Fruit fly (Drosophila melanogaster): ENCODE results near the gene mtd.

The mtd gene

dm6 chr3R:5256462-5257146 is 93.6 kb downstream of the mtd start, which contains the start of the genes Enoph and Hph (continued):
- TF ChIP-seq insv (GFP tag; optimal IDR thresholded peaks at IDR 0.05) (peak in 1 of 2 experiments; percentile 30), Rfx (GFP tag; IDR thresholded peaks at IDR 0.05) (peak; percentile 64), zen2 (GFP tag; IDR thresholded peaks at IDR 0.05; ENCODE audit: partially characterized antibody) (peak; percentile 39; the same call in 1 of the 3 replicates), mld (GFP tag; IDR thresholded peaks at IDR 0.05; ENCODE audit: partially characterized antibody) (peak; percentile 48; the same call in 1 of the 3 replicates), ewg (GFP tag; optimal IDR thresholded peaks at IDR 0.05) (peak; percentile 31), pum (GFP tag; optimal IDR thresholded peaks at IDR 0.05) (peak; percentile 34), gcm (GFP tag; optimal IDR thresholded peaks at IDR 0.05) (peak; percentile 41), ttk (GFP tag; IDR thresholded peaks at IDR 0.05) (no peak; the same call in 1 of the 2 replicates), repo (GFP tag; optimal IDR thresholded peaks at IDR 0.05) (peak; percentile 22), Chrac-16 (GFP tag; optimal IDR thresholded peaks at IDR 0.05) (peak; percentile 64), CG5245 (GFP tag; optimal IDR thresholded peaks at IDR 0.05) (peak; percentile 38), CG10959 (GFP tag; IDR thresholded peaks at IDR 0.05) (no peak), Bteb2 (GFP tag; optimal IDR thresholded peaks at IDR 0.05) (peak; percentile 20), CG17568 (GFP tag; optimal IDR thresholded peaks at IDR 0.05) (no peak), E2f2 (GFP tag; IDR thresholded peaks at IDR 0.05) (peak; percentile 52; the same call in 1 of the 2 replicates), Mes4 (GFP tag; optimal IDR thresholded peaks at IDR 0.05) (peak; percentile 15), HLH4C (GFP tag; IDR thresholded peaks at IDR 0.05; ENCODE audit: partially characterized antibody) (peak; percentile 81), H15 (GFP tag; IDR thresholded peaks at IDR 0.05) (no peak), CG11247 (GFP tag; IDR thresholded peaks at IDR 0.05) (no peak), sens-2 (GFP tag; IDR thresholded peaks at IDR 0.05) (no peak), Nf-YB (GFP tag; optimal IDR thresholded peaks at IDR 0.05) (no peak), CG11695 (GFP tag; IDR thresholded peaks at IDR 0.05) (0 out of 3 replicates have a peak, but pooled peaks have one; percentile 42), hkb (optimal IDR thresholded peaks at IDR 0.05) (no peak), hkb (GFP tag; IDR thresholded peaks at IDR 0.05) (no peak; the same call in 1 of the 2 replicates), CG4854 (GFP tag; optimal IDR thresholded peaks at IDR 0.05) (no peak), Gsc (GFP tag; IDR thresholded peaks at IDR 0.05) (no peak), CG3995 (GFP tag; optimal IDR thresholded peaks at IDR 0.05) (peak; percentile 35), mam (GFP tag; optimal IDR thresholded peaks at IDR 0.05) (peak; percentile 73), Bdp1 (GFP tag; optimal IDR thresholded peaks at IDR 0.05) (no peak), Rx (GFP tag; IDR thresholded peaks at IDR 0.05) (no peak), Dip2 (GFP tag; IDR thresholded peaks at IDR 0.05) (no peak), nmo (GFP tag; optimal IDR thresholded peaks at IDR 0.05) (peak; percentile 82), Xbp1 (GFP tag; optimal IDR thresholded peaks at IDR 0.05) (peak; percentile 69), ara (GFP tag; IDR thresholded peaks at IDR 0.05) (no peak), Side (GFP tag; optimal IDR thresholded peaks at IDR 0.05) (peak; percentile 56), CG1832 (GFP tag; optimal IDR thresholded peaks at IDR 0.05) (no peak), ab (GFP tag; optimal IDR thresholded peaks at IDR 0.05) (no peak), gfzf (GFP tag; optimal IDR thresholded peaks at IDR 0.05) (no peak), Atf3 (GFP tag; optimal IDR thresholded peaks at IDR 0.05) (peak; percentile 20), MBD-R2 (GFP tag; IDR thresholded peaks at IDR 0.05) (peak; percentile 28; the same call in 1 of the 2 replicates), pzg (GFP tag; optimal IDR thresholded peaks at IDR 0.05) (peak; percentile 67), ERR (GFP tag; optimal IDR thresholded peaks at IDR 0.05) (no peak), HLH3B (GFP tag; IDR thresholded peaks at IDR 0.05) (peak; percentile 48; the same call in 1 of the 2 replicates), Gug (GFP tag; IDR thresholded peaks at IDR 0.05) (peak; percentile 52; the same call in 1 of the 4 replicates), lilli (GFP tag; optimal IDR thresholded peaks at IDR 0.05) (peak; percentile 79), CG13296 (GFP tag; optimal IDR thresholded peaks at IDR 0.05) (peak; percentile 57), CG6175 (GFP tag; IDR thresholded peaks at IDR 0.05) (no peak), fd3F (GFP tag; optimal IDR thresholded peaks at IDR 0.05) (peak; percentile 56), CG4424 (GFP tag; optimal IDR thresholded peaks at IDR 0.05) (peak; percentile 66), CG10267 (tag; optimal IDR thresholded peaks at IDR 0.05) (peak; percentile 90), h (optimal IDR thresholded peaks at IDR 0.05) (no peak)

Measured in whole organism, embryonic.